Fruit fly (Drosophila melanogaster) whole organism, embryonic: Measurements from ENCODE around the gene Pi3K21B.

ENCODE experiments used
- Blimp-1 ChIP-seq: fragments of 200-800 bp; sonication (Bioruptor generic); optimal IDR thresholded peaks from 3 replicates; lab custom pipeline; 2018; ENCODE audit warnings: missing biosample characterization, missing genetic modification characterization, mild to moderate bottlenecking, moderate library complexity, missing genetic modification reagents
- CG10267 ChIP-seq: fragments of 200-800 bp; sonication (Bioruptor generic); optimal IDR thresholded peaks from 2 replicates; lab custom pipeline; 2018; ENCODE audit warnings: missing biosample characterization, mild to moderate bottlenecking, missing genetic modification characterization, moderate library complexity
- CG11504 ChIP-seq: fragments of 200-800 bp; sonication (Bioruptor generic); optimal IDR thresholded peaks from 3 replicates; lab custom pipeline; 2019; ENCODE audit warnings: missing biosample characterization, mild to moderate bottlenecking, missing genetic modification characterization, moderate library complexity
- CG12744 ChIP-seq: fragments of 200-800 bp; sonication (Bioruptor generic); optimal IDR thresholded peaks from 2 replicates; lab custom pipeline; 2016; ENCODE audit warnings: missing biosample characterization, missing genetic modification characterization
- CG15696 ChIP-seq: fragments of 200-800 bp; sonication (Bioruptor generic); optimal IDR thresholded peaks from 2 replicates; lab custom pipeline; 2019; ENCODE audit warnings: missing biosample characterization, mild to moderate bottlenecking, missing genetic modification characterization, moderate library complexity
- CG17568 ChIP-seq: fragments of 200-800 bp; sonication (Bioruptor generic); optimal IDR thresholded peaks from 2 replicates; lab custom pipeline; 2018; ENCODE audit warnings: missing biosample characterization, mild to moderate bottlenecking, missing genetic modification characterization, moderate library complexity
- CG18764 ChIP-seq: fragments of 200-800 bp; sonication (Bioruptor generic); optimal IDR thresholded peaks from 3 replicates; lab custom pipeline; 2016; ENCODE audit warnings: missing biosample characterization, missing genetic modification characterization
- CG2678 ChIP-seq: fragments of 200-800 bp; sonication (Bioruptor generic); optimal IDR thresholded peaks from 3 replicates; lab custom pipeline; 2019; ENCODE audit warnings: missing biosample characterization, mild to moderate bottlenecking, missing genetic modification characterization, moderate library complexity
- CG31388 ChIP-seq: fragments of 200-800 bp; sonication (Bioruptor generic); optimal IDR thresholded peaks from 2 replicates; lab custom pipeline; 2016; ENCODE audit warnings: missing biosample characterization, missing genetic modification characterization
- CG33213 ChIP-seq: fragments of 200-800 bp; sonication (Bioruptor generic); optimal IDR thresholded peaks from 3 replicates; lab custom pipeline; 2016; ENCODE audit warnings: missing biosample characterization, missing genetic modification characterization
- CG7271 ChIP-seq: fragments of 200-800 bp; sonication (Bioruptor generic); optimal IDR thresholded peaks from 2 replicates; lab custom pipeline; 2018; ENCODE audit warnings: missing biosample characterization, mild to moderate bottlenecking, missing genetic modification characterization, moderate library complexity
- CG8089 ChIP-seq: fragments of 200-800 bp; sonication (Bioruptor generic); optimal IDR thresholded peaks from 3 replicates; lab custom pipeline; 2016; ENCODE audit warnings: missing biosample characterization, missing genetic modification characterization
- CG8924 ChIP-seq: fragments of 200-800 bp; optimal IDR thresholded peaks from 3 replicates; lab custom pipeline; 2019; ENCODE audit warnings: missing biosample characterization, mild to moderate bottlenecking, missing genetic modification characterization, moderate library complexity
- CG9215 ChIP-seq: fragments of 200-800 bp; sonication (Bioruptor generic); IDR thresholded peaks from 2 replicates; pipeline ENCODE4 v1.3.6; 2022; ENCODE audit warnings: missing biosample characterization, missing genetic modification characterization
- CG9437 ChIP-seq: fragments of 200-800 bp; sonication (Bioruptor generic); optimal IDR thresholded peaks from 2 replicates; lab custom pipeline; 2018; ENCODE audit warnings: missing biosample characterization, mild to moderate bottlenecking, missing genetic modification characterization
- CG9817 ChIP-seq: fragments of 200-800 bp; sonication (Bioruptor generic); optimal IDR thresholded peaks from 2 replicates; lab custom pipeline; 2018; ENCODE audit warnings: missing biosample characterization, mild to moderate bottlenecking, missing genetic modification characterization, moderate library complexity
- CoRest ChIP-seq: fragments of 200-800 bp; sonication (Bioruptor generic); optimal IDR thresholded peaks from 3 replicates; lab custom pipeline; 2018; ENCODE audit warnings: missing biosample characterization, mild to moderate bottlenecking, missing genetic modification characterization, moderate library complexity
- Dad ChIP-seq: fragments of 200-800 bp; sonication (Bioruptor generic); optimal IDR thresholded peaks from 3 replicates; lab custom pipeline; 2016; ENCODE audit warnings: missing biosample characterization, missing genetic modification characterization
- Dek ChIP-seq: fragments of 200-800 bp; sonication (Bioruptor generic); optimal IDR thresholded peaks from 3 replicates; lab custom pipeline; 2019; ENCODE audit warnings: missing biosample characterization, mild to moderate bottlenecking, missing genetic modification characterization, moderate library complexity
- Fer2 ChIP-seq: fragments of 200-800 bp; sonication (Bioruptor generic); optimal IDR thresholded peaks from 2 replicates; lab custom pipeline; 2018; ENCODE audit warnings: missing biosample characterization, mild to moderate bottlenecking, missing genetic modification characterization, moderate library complexity
- HmgD ChIP-seq: fragments of 200-800 bp; sonication (Bioruptor generic); optimal IDR thresholded peaks from 3 replicates; lab custom pipeline; 2016; ENCODE audit warnings: missing biosample characterization, missing genetic modification characterization
- Hmr ChIP-seq: fragments of 200-800 bp; sonication (Bioruptor generic); optimal IDR thresholded peaks from 3 replicates; lab custom pipeline; 2017; ENCODE audit warnings: mild to moderate bottlenecking, missing biosample characterization, missing genetic modification reagents, missing genetic modification characterization
- Hr39 ChIP-seq: fragments of >200 bp; optimal IDR thresholded peaks from 2 replicates; lab custom pipeline; 2017
- NfI ChIP-seq: fragments of 200-800 bp; sonication (Bioruptor generic); optimal IDR thresholded peaks from 3 replicates; lab custom pipeline; 2018; ENCODE audit warnings: missing biosample characterization, mild to moderate bottlenecking, missing genetic modification characterization, moderate library complexity
- Opbp ChIP-seq: fragments of 200-800 bp; sonication (Bioruptor generic); IDR thresholded peaks from 3 replicates; pipeline ENCODE4 v1.3.6; 2022; ENCODE audit warnings: missing biosample characterization, missing genetic modification characterization; ENCODE audit not compliant: partially characterized antibody
- Sox100B ChIP-seq: fragments of 200-800 bp; sonication (Bioruptor generic); optimal IDR thresholded peaks from 3 replicates; lab custom pipeline; 2018; ENCODE audit warnings: missing biosample characterization, mild to moderate bottlenecking, missing genetic modification characterization
- ash1 ChIP-seq: fragments of 200-800 bp; sonication (Bioruptor generic); optimal IDR thresholded peaks from 2 replicates; lab custom pipeline; 2018; ENCODE audit warnings: missing biosample characterization, mild to moderate bottlenecking, missing genetic modification characterization
- bbx ChIP-seq: fragments of 200-800 bp; sonication (Bioruptor generic); IDR thresholded peaks from 2 replicates; pipeline ENCODE4 v1.3.6; 2022; ENCODE audit warnings: missing biosample characterization, missing genetic modification characterization; ENCODE audit not compliant: partially characterized antibody
- chinmo ChIP-seq: fragments of 200-800 bp; sonication (Bioruptor generic); IDR thresholded peaks from 4 replicates; pipeline ENCODE4 v1.3.6; 2022; ENCODE audit warnings: missing biosample characterization, missing genetic modification characterization; ENCODE audit not compliant: partially characterized antibody
- chm ChIP-seq: fragments of 200-800 bp; sonication (Bioruptor generic); IDR thresholded peaks from 2 replicates; pipeline ENCODE4 v1.3.6; 2022; ENCODE audit warnings: missing biosample characterization, missing genetic modification characterization
- crc ChIP-seq: fragments of 200-800 bp; sonication (Bioruptor generic); optimal IDR thresholded peaks from 2 replicates; lab custom pipeline; 2016; ENCODE audit warnings: missing biosample characterization, missing genetic modification characterization
- crol ChIP-seq: fragments of 200-800 bp; sonication (Bioruptor generic); IDR thresholded peaks from 2 replicates; pipeline ENCODE4 v1.3.6; 2022; ENCODE audit warnings: missing biosample characterization, missing genetic modification characterization
- dmrt11E ChIP-seq: fragments of 200-800 bp; sonication (Bioruptor generic); optimal IDR thresholded peaks from 3 replicates; lab custom pipeline; 2018; ENCODE audit warnings: missing biosample characterization, mild to moderate bottlenecking, missing genetic modification characterization, moderate library complexity
- eyg ChIP-seq: fragments of 200-800 bp; sonication (Bioruptor generic); optimal IDR thresholded peaks from 3 replicates; lab custom pipeline; 2016; ENCODE audit warnings: missing biosample characterization, missing genetic modification characterization
- grn ChIP-seq: fragments of 200-800 bp; sonication (Bioruptor generic); optimal IDR thresholded peaks from 3 replicates; lab custom pipeline; 2017; ENCODE audit warnings: missing biosample characterization, missing genetic modification characterization
- her ChIP-seq: fragments of 200-800 bp; sonication (Bioruptor generic); optimal IDR thresholded peaks from 2 replicates; lab custom pipeline; 2016; ENCODE audit warnings: missing biosample characterization, missing genetic modification characterization
- insv ChIP-seq, 2 experiments: fragments of 200-800 bp; sonication (Bioruptor generic); optimal IDR thresholded peaks; 3 replicates each; lab custom pipeline; 2016 to 2018; ENCODE audit warnings: missing biosample characterization in 2 of 2, missing genetic modification characterization in 2 of 2
- kni ChIP-seq: fragments of 200-800 bp; sonication (Bioruptor generic); optimal IDR thresholded peaks from 3 replicates; lab custom pipeline; 2017; ENCODE audit warnings: mild to moderate bottlenecking, missing biosample characterization, missing genetic modification reagents, missing genetic modification characterization
- lmd ChIP-seq: fragments of 200-800 bp; sonication (Bioruptor generic); IDR thresholded peaks from 2 replicates; pipeline ENCODE4 v1.3.6; 2022; ENCODE audit warnings: missing biosample characterization, missing genetic modification characterization
- pan ChIP-seq, 4 experiments: fragments of >200 bp in 3 of 4; fragments of 200-800 bp in 1 of 4; sonication (Bioruptor generic) in 1 of 4; optimal IDR thresholded peaks in 3 of 4; IDR thresholded peaks in 1 of 4; 2 replicates each; pipeline versions ENCODE4 v1.3.6 to Lab custom; 2017 to 2022; ENCODE audit warnings: missing biosample characterization in 2 of 4, missing genetic modification characterization in 2 of 4, mixed read lengths in 1 of 4
- pzg ChIP-seq: fragments of 200-800 bp; sonication (Bioruptor generic); optimal IDR thresholded peaks from 3 replicates; lab custom pipeline; 2018; ENCODE audit warnings: missing biosample characterization, mild to moderate bottlenecking, missing genetic modification characterization, moderate library complexity
- ranshi ChIP-seq: fragments of 200-800 bp; sonication (Bioruptor generic); IDR thresholded peaks from 2 replicates; pipeline ENCODE4 v1.3.6; 2022; ENCODE audit warnings: missing biosample characterization, missing genetic modification characterization
- rib ChIP-seq: fragments of 200-800 bp; sonication (Bioruptor generic); IDR thresholded peaks from 2 replicates; pipeline ENCODE4 v1.3.6; 2022; ENCODE audit warnings: missing biosample characterization, missing genetic modification characterization
- sim ChIP-seq: fragments of 200-800 bp; sonication (Bioruptor generic); IDR thresholded peaks from 2 replicates; pipeline ENCODE4 v1.3.6; 2022; ENCODE audit warnings: missing biosample characterization, missing genetic modification characterization
- slbo ChIP-seq: fragments of 200-800 bp; sonication (Bioruptor generic); IDR thresholded peaks from 2 replicates; pipeline ENCODE4 v1.3.6; 2022; ENCODE audit warnings: missing biosample characterization, missing genetic modification characterization
- so ChIP-seq: fragments of 200-800 bp; sonication (Bioruptor generic); IDR thresholded peaks from 3 replicates; pipeline ENCODE4 v1.3.6; 2022; ENCODE audit warnings: missing biosample characterization, missing genetic modification characterization
- sr ChIP-seq: fragments of 200-800 bp; sonication (Bioruptor generic); IDR thresholded peaks from 3 replicates; pipeline ENCODE4 v1.3.6; 2022; ENCODE audit warnings: missing biosample characterization, missing genetic modification characterization
- unc-4 ChIP-seq: fragments of 200-800 bp; sonication (Bioruptor generic); IDR thresholded peaks from 2 replicates; pipeline ENCODE4 v1.3.6; 2022; ENCODE audit warnings: missing biosample characterization, missing genetic modification characterization; ENCODE audit not compliant: partially characterized antibody
- zen ChIP-seq: fragments of 200-800 bp; sonication (Bioruptor generic); optimal IDR thresholded peaks from 3 replicates; lab custom pipeline; 2018; ENCODE audit warnings: missing biosample characterization, mild to moderate bottlenecking, missing genetic modification characterization, moderate library complexity
- zfh2 ChIP-seq: fragments of 200-800 bp; sonication (Bioruptor generic); optimal IDR thresholded peaks from 2 replicates; lab custom pipeline; 2016; ENCODE audit warnings: missing biosample characterization, missing genetic modification characterization

Gene Pi3K21B

DNA sequence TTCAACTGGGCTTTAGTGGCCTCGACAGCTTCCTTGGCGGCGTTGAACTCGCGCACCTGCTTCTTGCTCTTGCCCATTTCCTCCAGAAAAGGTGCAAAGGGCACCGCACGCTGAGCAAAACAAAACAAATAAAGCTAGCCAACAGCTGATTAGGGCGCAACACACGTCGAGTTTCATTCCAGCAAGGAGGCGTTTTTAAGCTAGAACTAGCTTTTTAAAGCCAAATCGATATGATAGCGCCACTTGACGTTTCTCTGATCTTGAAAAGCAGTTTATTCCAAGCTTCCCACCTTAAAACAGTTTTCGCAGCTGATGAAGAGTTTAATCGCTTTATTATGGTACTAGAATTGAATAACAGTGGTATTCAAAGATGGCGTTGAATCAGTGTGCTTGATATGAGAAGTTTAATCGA is 14.6 kb upstream of the Pi3K21B start, which contains the start of gene CG11601 (continued):
- TF ChIP-seq Hmr (GFP tag; lab: Kevin White, UChicago) (peak; percentile 31), CG31388 (GFP tag; lab: Kevin White, UChicago) (no peak), grn (no peak), Fer2 (tag; lab: Kevin White, UChicago) (no peak), bbx (GFP tag; lab: Robert Waterston, UW) (peak; percentile 33; the same call in 1 of the 2 replicates), her (GFP tag; lab: Kevin White, UChicago) (peak; percentile 52), dmrt11E (tag; lab: Kevin White, UChicago) (peak; percentile 1), CoRest (tag; lab: Kevin White, UChicago) (peak; percentile 39), unc-4 (GFP tag; lab: Robert Waterston, UW) (0 out of 2 replicates have a peak, but pooled peaks have one; percentile 24), Opbp (GFP tag; lab: Robert Waterston, UW) (no peak), Blimp-1 (no peak), CG7271 (tag; lab: Kevin White, UChicago) (no peak), crol (no peak), CG17568 (GFP tag; lab: Kevin White, UChicago) (no peak), NfI (GFP tag; lab: Kevin White, UChicago) (peak; percentile 28), so (GFP tag; lab: Robert Waterston, UW) (no peak), chm (no peak), ranshi (GFP tag; lab: Robert Waterston, UW) (no peak), zen (tag; lab: Kevin White, UChicago) (no peak), CG9817 (tag; lab: Kevin White, UChicago) (no peak), HmgD (GFP tag; lab: Kevin White, UChicago) (no peak), lmd (GFP tag; lab: Robert Waterston, UW) (peak; percentile 41; the same call in 1 of the 2 replicates), insv (GFP tag; optimal IDR thresholded peaks at IDR 0.05; lab: Kevin White, UChicago) (no peak), pzg (peak; percentile 71), CG33213 (GFP tag; lab: Kevin White, UChicago) (peak; percentile 47), rib (GFP tag; lab: Robert Waterston, UW) (no peak), CG8089 (no peak), CG18764 (GFP tag; lab: Kevin White, UChicago) (peak; percentile 98), eyg (GFP tag; lab: Kevin White, UChicago) (no peak), pan (optimal IDR thresholded peaks at IDR 0.05; lab: Kevin White, UChicago) (no peak), pan (GFP tag; optimal IDR thresholded peaks at IDR 0.05 in 1 of 2, IDR thresholded peaks at IDR 0.05 in 1 of 2) (peak in 1 of 2 experiments; percentile 33), ash1 (GFP tag; lab: Kevin White, UChicago) (no peak), Hr39 (no peak), crc (no peak), Dek (tag; lab: Kevin White, UChicago) (no peak), zfh2 (peak; percentile 65), CG9437 (GFP tag; lab: Kevin White, UChicago) (no peak), CG8924 (peak; percentile 13), CG2678 (tag; lab: Kevin White, UChicago) (no peak), kni (GFP tag; lab: Kevin White, UChicago) (peak; percentile 24), sr (no peak), chinmo (GFP tag; lab: Robert Waterston, UW) (no peak), CG15696 (tag; lab: Kevin White, UChicago) (no peak), Sox100B (GFP tag; lab: Kevin White, UChicago) (no peak), slbo (GFP tag; lab: Robert Waterston, UW) (peak; percentile 57), CG9215 (GFP tag; lab: Robert Waterston, UW) (no peak), Dad (peak; percentile 2), CG11504 (peak; percentile 29), CG12744 (no peak), CG10267 (no peak), sim (GFP tag; lab: Robert Waterston, UW) (no peak)
